Worm (Caenorhabditis elegans) whole organism, mixed stage, embryonic: ENCODE data around the gene gly-20.
"Not testable (repeated sequence)": the region's sequence is repeated elsewhere in the genome, so short reads cannot be mapped to it uniquely, and the experiment has no call there.

Experiments used
- M03D4.4 ChIP-seq: sonication (generic microtip); optimal IDR thresholded peaks from 2 replicates; lab custom pipeline; 2017; ENCODE audit warnings: mild to moderate bottlenecking, missing genetic modification characterization, missing compliant biosample characterization
- bed-3 ChIP-seq: fragments of 200-800 bp; sonication (Bioruptor generic); optimal IDR thresholded peaks from 3 replicates; lab custom pipeline; 2018; ENCODE audit warnings: mild to moderate bottlenecking, missing genetic modification characterization, moderate library complexity, missing compliant biosample characterization
- blmp-1 ChIP-seq: fragments of 150-350 bp; optimal IDR thresholded peaks from 2 replicates; lab custom pipeline; 2014; ENCODE audit warnings: missing biosample characterization, missing genetic modification characterization
- ceh-43 ChIP-seq: fragments of 200-800 bp; sonication (Bioruptor generic); optimal IDR thresholded peaks from 2 replicates; lab custom pipeline; 2018; ENCODE audit warnings: mild to moderate bottlenecking, missing genetic modification characterization, moderate library complexity, missing compliant biosample characterization
- ceh-83 ChIP-seq: fragments of 200-800 bp; sonication (Bioruptor generic); optimal IDR thresholded peaks from 2 replicates; lab custom pipeline; 2018; ENCODE audit warnings: mild to moderate bottlenecking, missing genetic modification characterization, missing compliant biosample characterization
- ces-1 ChIP-seq: fragments of 150-350 bp; optimal IDR thresholded peaks from 2 replicates; lab custom pipeline; 2014; ENCODE audit warnings: missing biosample characterization, missing genetic modification reagents, missing genetic modification characterization
- cnd-1 ChIP-seq: fragments of 200-800 bp; sonication (Bioruptor generic); optimal IDR thresholded peaks from 2 replicates; lab custom pipeline; 2018; ENCODE audit warnings: mild to moderate bottlenecking, missing genetic modification characterization, missing compliant biosample characterization
- drap-1 ChIP-seq: fragments of 200-800 bp; sonication (Bioruptor generic); optimal IDR thresholded peaks from 3 replicates; lab custom pipeline; 2018; ENCODE audit warnings: mild to moderate bottlenecking, missing genetic modification characterization, missing compliant biosample characterization
- elt-1 ChIP-seq: sonication (generic microtip); optimal IDR thresholded peaks from 2 replicates; lab custom pipeline; 2017; ENCODE audit warnings: missing genetic modification characterization, mild to moderate bottlenecking, missing compliant biosample characterization, antibody characterized with exemption, moderate library complexity, borderline replicate concordance; ENCODE audit not compliant: insufficient read depth
- elt-3 ChIP-seq: fragments of 150-350 bp; optimal IDR thresholded peaks from 2 replicates; lab custom pipeline; 2014; ENCODE audit warnings: missing biosample characterization, missing genetic modification characterization
- flh-1 ChIP-seq: fragments of 200-800 bp; sonication (Bioruptor generic); optimal IDR thresholded peaks from 2 replicates; lab custom pipeline; 2018; ENCODE audit warnings: mild to moderate bottlenecking, missing genetic modification characterization, moderate library complexity, missing compliant biosample characterization
- ham-2 ChIP-seq: fragments of 200-800 bp; sonication (Bioruptor generic); optimal IDR thresholded peaks from 2 replicates; lab custom pipeline; 2018; ENCODE audit warnings: mild to moderate bottlenecking, missing genetic modification characterization, missing compliant biosample characterization
- hlh-1 ChIP-seq: fragments of 150-350 bp; optimal IDR thresholded peaks from 2 replicates; lab custom pipeline; 2014; ENCODE audit warnings: missing biosample characterization, missing genetic modification reagents, missing genetic modification characterization
- lsy-2 ChIP-seq: fragments of 150-350 bp; optimal IDR thresholded peaks from 2 replicates; lab custom pipeline; 2014; ENCODE audit warnings: missing biosample characterization, missing genetic modification characterization
- mab-5 ChIP-seq: fragments of 150-350 bp; optimal IDR thresholded peaks from 2 replicates; lab custom pipeline; 2014; ENCODE audit warnings: missing biosample characterization, missing genetic modification characterization
- mep-1 ChIP-seq: fragments of 150-350 bp; optimal IDR thresholded peaks from 2 replicates; lab custom pipeline; 2017; ENCODE audit warnings: missing biosample characterization, missing genetic modification reagents, missing genetic modification characterization, inconsistent platforms
- mls-2 ChIP-seq: sonication (generic microtip); optimal IDR thresholded peaks from 2 replicates; lab custom pipeline; 2016; ENCODE audit warnings: mild to moderate bottlenecking, missing genetic modification characterization, moderate library complexity, missing compliant biosample characterization
- nhr-12 ChIP-seq: fragments of 150-350 bp; optimal IDR thresholded peaks from 2 replicates; lab custom pipeline; 2014; ENCODE audit warnings: missing biosample characterization, missing genetic modification characterization
- nhr-2 ChIP-seq: fragments of 150-350 bp; optimal IDR thresholded peaks from 2 replicates; lab custom pipeline; 2014; ENCODE audit warnings: missing biosample characterization, missing genetic modification characterization
- nhr-28 ChIP-seq: fragments of 150-350 bp; optimal IDR thresholded peaks from 2 replicates; lab custom pipeline; 2014; ENCODE audit warnings: missing biosample characterization, missing genetic modification characterization
- nhr-76 ChIP-seq: sonication (generic microtip); optimal IDR thresholded peaks from 2 replicates; lab custom pipeline; 2017; ENCODE audit warnings: missing biosample characterization, missing genetic modification characterization
- pha-4 ChIP-seq: fragments of 150-350 bp; optimal IDR thresholded peaks from 2 replicates; lab custom pipeline; 2018; ENCODE audit warnings: missing biosample characterization, missing genetic modification reagents, missing genetic modification characterization
- sem-2 ChIP-seq: fragments of 200-800 bp; sonication (Bioruptor generic); optimal IDR thresholded peaks from 2 replicates; lab custom pipeline; 2018; ENCODE audit warnings: mild to moderate bottlenecking, missing genetic modification characterization, missing compliant biosample characterization
- snpc-4 ChIP-seq: fragments of 150-350 bp; optimal IDR thresholded peaks from 2 replicates; lab custom pipeline; 2014; ENCODE audit warnings: missing biosample characterization, missing genetic modification characterization
- tbx-8 ChIP-seq: fragments of 200-800 bp; sonication (Bioruptor generic); optimal IDR thresholded peaks from 2 replicates; lab custom pipeline; 2018; ENCODE audit warnings: mild to moderate bottlenecking, missing genetic modification characterization, moderate library complexity, missing compliant biosample characterization
- unc-120 ChIP-seq: sonication (generic microtip); optimal IDR thresholded peaks from 2 replicates; lab custom pipeline; 2017; ENCODE audit warnings: missing genetic modification characterization, missing compliant biosample characterization; ENCODE audit not compliant: poor library complexity, severe bottlenecking
- unc-39 ChIP-seq: fragments of 150-350 bp; optimal IDR thresholded peaks from 2 replicates; lab custom pipeline; 2014; ENCODE audit warnings: missing biosample characterization, missing genetic modification characterization
- unc-62 ChIP-seq: fragments of 150-350 bp; optimal IDR thresholded peaks from 2 replicates; lab custom pipeline; 2014; ENCODE audit warnings: missing biosample characterization, missing genetic modification reagents, missing genetic modification characterization
- ztf-11 ChIP-seq: fragments of 150-350 bp; optimal IDR thresholded peaks from 2 replicates; lab custom pipeline; 2014; ENCODE audit warnings: missing biosample characterization, missing genetic modification characterization

gly-20 gene

DNA sequence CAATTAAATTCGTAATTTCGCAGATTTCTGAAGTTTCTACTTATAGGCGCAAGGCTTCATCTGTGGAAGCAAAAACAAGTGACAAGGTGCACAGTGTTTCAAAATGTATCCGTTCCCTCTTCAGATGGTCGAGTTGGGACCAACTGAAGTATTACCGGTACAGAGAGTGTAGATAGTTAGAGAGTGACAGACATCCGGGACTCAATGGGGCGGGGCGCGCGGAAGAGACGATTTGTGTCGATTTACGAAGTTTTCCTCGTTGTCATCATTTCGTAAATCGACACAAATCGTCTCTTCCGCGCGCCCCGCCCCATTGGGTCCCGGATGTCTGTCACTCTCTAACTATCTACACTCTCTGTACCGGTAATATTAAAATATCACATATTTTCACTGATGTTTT, 3.7 kb downstream of the gly-20 start, which contains the start of gene C03E10.3:
C03E10.3 (plus strand) TSS at position 301 of the 400 bp plus-strand sequence.
- TF ChIP-seq unc-62 (GFP tag; lab: Kevin White, UChicago); hlh-1; flh-1 (GFP tag; lab: Kevin White, UChicago): not testable (repeated sequence)

DNA sequence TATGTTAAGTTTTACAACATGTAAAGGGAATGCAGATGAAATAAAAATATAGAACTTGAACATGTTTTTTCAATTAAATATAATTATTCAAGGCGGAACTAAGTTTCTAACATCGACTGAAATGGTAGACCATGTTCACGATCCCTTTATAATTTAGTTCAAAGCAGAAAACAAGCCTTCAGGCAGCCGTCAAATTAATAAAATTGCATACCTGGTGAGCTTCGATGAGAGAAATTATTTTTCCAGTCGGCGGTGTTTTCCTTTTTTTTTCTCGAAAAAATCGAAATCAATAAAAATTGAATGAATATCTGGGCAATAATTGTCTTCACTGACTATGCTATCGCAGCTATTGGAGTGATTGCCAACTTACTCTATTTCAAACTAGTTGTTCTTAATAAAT, 8.5 kb downstream of the gly-20 start, which contains the start of gene C03E10.1:
C03E10.1 (plus strand) TSS at position 301 of the 400 bp plus-strand sequence.
- no peak for TF ChIP-seq unc-39 (tag; lab: Kevin White, UChicago)

DNA sequence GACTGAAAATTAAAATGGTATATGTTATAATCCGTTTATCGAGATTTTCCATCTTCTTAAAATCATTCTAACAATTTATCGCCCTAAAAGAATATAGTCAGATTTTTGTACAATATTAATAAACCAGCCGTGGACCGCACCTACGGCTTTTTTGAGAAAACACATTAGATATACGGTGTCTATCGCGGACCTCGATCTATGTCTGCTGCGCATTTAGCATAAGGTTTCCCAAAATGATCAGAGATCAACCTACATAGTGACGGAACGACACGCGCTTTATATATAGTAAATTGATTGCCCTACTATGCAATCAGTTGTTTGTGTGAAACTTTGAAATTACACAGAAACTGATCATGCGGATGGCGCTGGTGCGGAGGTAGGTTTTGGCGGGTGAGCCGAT, 10.3 kb downstream of the gly-20 start:
- TF ChIP-seq cnd-1 (tag; lab: Kevin White, UChicago) (no peak), pha-4 (tag; lab: Kevin White, UChicago) (no peak), nhr-12 (tag; lab: Kevin White, UChicago) (no peak), bed-3 (no peak), drap-1 (no peak), mab-5 (tag; lab: Kevin White, UChicago) (no peak), elt-3 (no peak)

DNA sequence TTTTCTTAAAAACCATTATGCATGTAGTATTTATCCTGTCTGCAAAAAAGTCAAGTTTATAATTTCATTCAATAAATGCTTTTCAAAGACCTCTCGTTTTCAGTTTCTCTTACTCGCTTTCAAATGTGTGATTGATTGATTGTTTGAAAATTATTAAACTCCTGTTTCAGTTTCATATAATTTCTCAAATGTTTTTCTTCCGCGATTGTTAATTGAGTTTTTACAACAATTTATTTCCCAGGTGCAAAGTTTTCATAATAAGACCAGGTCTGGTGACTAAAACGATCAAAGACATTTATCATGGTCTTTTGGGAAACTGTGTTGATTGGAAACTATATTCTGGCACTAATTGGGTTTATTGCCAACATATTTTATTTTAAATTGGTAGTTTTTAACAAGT, 12.0 kb downstream of the gly-20 start, which contains the start of gene T03F7.6:
T03F7.6 (plus strand) TSS at position 301 of the 400 bp plus-strand sequence.
- TF ChIP-seq unc-62 (GFP tag; lab: Kevin White, UChicago) = no peak
- no peak for TF ChIP-seq mab-5 (tag; lab: Kevin White, UChicago)
- no peak for TF ChIP-seq ham-2
- no peak for TF ChIP-seq flh-1 (GFP tag; lab: Kevin White, UChicago)
- TF ChIP-seq nhr-2 (tag; lab: Kevin White, UChicago) = no peak

DNA sequence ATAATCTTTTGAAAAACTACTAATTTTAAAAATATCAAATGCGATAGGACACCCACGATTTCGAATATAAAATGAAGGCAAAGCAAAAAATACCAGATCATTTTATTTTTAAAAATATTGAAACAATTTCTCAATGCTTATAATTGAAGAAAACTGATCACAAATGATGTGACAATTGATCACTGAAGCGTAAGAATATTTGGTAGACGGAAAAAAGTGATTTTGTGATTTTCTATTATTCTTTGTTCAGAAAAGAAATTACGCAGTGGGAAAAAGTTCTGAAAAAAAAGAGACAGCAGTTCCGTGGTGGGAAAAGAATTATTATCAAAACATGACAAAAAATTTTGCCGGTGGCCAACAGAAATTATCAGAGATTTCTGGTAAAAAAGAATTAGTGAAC, 16.3 kb downstream of the gly-20 start, which contains the start of gene T03F7.5:
T03F7.5 (minus strand) TSS at position 101 of the 400 bp plus-strand sequence.
- no peak for TF ChIP-seq ceh-83
- no peak for TF ChIP-seq bed-3
- no peak for TF ChIP-seq ceh-43
- no peak for TF ChIP-seq sem-2
- no peak for TF ChIP-seq unc-62 (GFP tag; lab: Kevin White, UChicago)
- TF ChIP-seq mab-5 (tag; lab: Kevin White, UChicago) = no peak
- no peak for TF ChIP-seq nhr-28 (tag; lab: Kevin White, UChicago)
- TF ChIP-seq mls-2 (tag; lab: Kevin White, UChicago) = no peak
- no peak for TF ChIP-seq pha-4 (tag; lab: Kevin White, UChicago)
- TF ChIP-seq tbx-8 (GFP tag; lab: Kevin White, UChicago) = no peak
- no peak for TF ChIP-seq hlh-1
- TF ChIP-seq, all 35 proteins: peak for 0

DNA sequence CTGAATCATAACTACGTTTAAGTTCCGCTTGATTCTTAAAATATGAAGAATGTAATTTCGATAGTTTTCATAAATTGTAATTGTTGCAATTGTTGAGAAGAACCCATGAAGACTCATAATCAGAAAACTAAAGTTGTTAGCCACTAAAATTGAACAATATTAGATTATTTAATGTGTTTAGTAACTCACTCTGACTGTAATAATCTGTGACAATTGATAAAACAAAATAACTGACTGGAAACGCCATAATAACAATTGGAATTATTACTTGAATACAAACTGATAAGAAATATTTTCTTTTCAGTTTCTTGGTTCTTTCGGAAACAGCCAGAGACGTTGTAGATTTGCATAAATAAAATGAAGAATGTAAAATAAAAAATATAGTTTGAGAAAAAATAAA, 17.0 kb downstream of the gly-20 start:
- TF ChIP-seq mab-5 (tag; lab: Kevin White, UChicago) (no peak), lsy-2 (tag; lab: Kevin White, UChicago) (no peak), blmp-1 (tag; lab: Kevin White, UChicago) (no peak), hlh-1 (no peak), sem-2 (no peak), M03D4.4 (no peak), tbx-8 (GFP tag; lab: Kevin White, UChicago) (no peak), mls-2 (tag; lab: Kevin White, UChicago) (no peak)

DNA sequence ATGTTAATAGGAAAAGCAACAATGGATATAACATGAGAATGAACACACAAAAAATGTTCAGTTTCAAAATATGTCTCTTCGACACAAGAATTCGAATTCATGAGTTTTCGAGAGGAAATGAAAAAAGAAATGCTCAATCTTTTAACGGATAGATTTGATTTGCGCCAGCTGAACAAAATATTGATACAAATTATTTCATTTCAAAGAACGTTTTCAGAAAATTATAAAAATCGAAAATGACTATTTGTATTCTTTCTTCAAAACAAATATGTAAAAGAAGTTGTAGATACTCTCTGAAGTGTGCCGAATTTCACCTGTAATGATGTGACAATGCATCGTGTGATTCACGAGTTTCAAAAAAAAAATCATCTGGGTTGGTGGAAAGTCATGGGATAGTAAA, 18.2 kb downstream of the gly-20 start, which contains the start of gene srh-47:
srh-47 (minus strand) TSS at position 101 of the 400 bp plus-strand sequence.
- TF ChIP-seq ceh-43 (no peak), flh-1 (GFP tag; lab: Kevin White, UChicago) (no peak), elt-1 (no peak), sem-2 (no peak), nhr-76 (tag; lab: Kevin White, UChicago) (no peak), ztf-11 (tag; lab: Kevin White, UChicago) (no peak), blmp-1 (tag; lab: Kevin White, UChicago) (no peak), nhr-12 (tag; lab: Kevin White, UChicago) (no peak), snpc-4 (tag; lab: Kevin White, UChicago) (no peak), nhr-2 (tag; lab: Kevin White, UChicago) (no peak), ces-1 (GFP tag; lab: Kevin White, UChicago) (no peak), mep-1 (tag; lab: Kevin White, UChicago) (no peak), hlh-1 (no peak), drap-1 (no peak), unc-120 (tag; lab: Kevin White, UChicago) (no peak)
